Worm (Caenorhabditis elegans): ENCODE measurements around the gene cyp-29A2.

ce11 chrV:11167745-11168144 lies 49.6 kb upstream of the cyp-29A2 start:
- TF ChIP-seq F57A8.1 (GFP tag; optimal IDR thresholded peaks at IDR 0.05) (no peak), egrh-3 (GFP tag; IDR thresholded peaks at IDR 0.05) (no peak), ets-4 (GFP tag; optimal IDR thresholded peaks at IDR 0.05) (no peak), hsf-1 (GFP tag; IDR thresholded peaks at IDR 0.05) (no peak), efl-1 (GFP tag; optimal IDR thresholded peaks at IDR 0.05) (no peak), ama-1 (optimal IDR thresholded peaks at IDR 0.05) (no peak), ama-1 (GFP tag; optimal IDR thresholded peaks at IDR 0.05) (no peak), akir-1 (GFP tag; optimal IDR thresholded peaks at IDR 0.05) (no peak), Y53G8AR.9 (GFP tag; conservative IDR thresholded peaks at IDR 0.05) (no peak), F52B5.7 (tag; optimal IDR thresholded peaks at IDR 0.05) (no peak), lag-1 (GFP tag; IDR thresholded peaks at IDR 0.05) (no peak), ceh-27 (GFP tag; optimal IDR thresholded peaks at IDR 0.05) (no peak)
